Worm (Caenorhabditis elegans) whole organism, young adult: ENCODE measurements around the gene sax-2.
A peak's percentile ranks its signal among the peaks of the same experiment; 100 is the strongest.

Experiments used
- C06A6.2 ChIP-seq: fragments of 200-800 bp; sonication (Bioruptor generic); conservative IDR thresholded peaks from 2 replicates; pipeline ENCODE4 v1.3.6; 2022; ENCODE audit warnings: missing genetic modification characterization, missing compliant biosample characterization
- C17E4.6 ChIP-seq: fragments of 200-800 bp; sonication (Bioruptor generic); IDR thresholded peaks from 2 replicates; pipeline ENCODE4 v1.3.6; 2022; ENCODE audit warnings: missing genetic modification reagents, missing genetic modification characterization, missing compliant biosample characterization
- F22D6.2 ChIP-seq: sonication (generic microtip); optimal IDR thresholded peaks from 2 replicates; lab custom pipeline; 2016; ENCODE audit warnings: mild to moderate bottlenecking, missing genetic modification characterization, missing compliant biosample characterization
- F23B12.7 ChIP-seq: sonication (generic microtip); optimal IDR thresholded peaks from 2 replicates; lab custom pipeline; 2017; ENCODE audit warnings: missing genetic modification characterization, mild to moderate bottlenecking, missing compliant biosample characterization, antibody characterized with exemption, moderate library complexity; ENCODE audit not compliant: insufficient read depth
- F39B2.1 ChIP-seq: fragments of 200-800 bp; sonication (Bioruptor generic); IDR thresholded peaks from 2 replicates; pipeline ENCODE4 v1.3.6; 2022; ENCODE audit warnings: missing genetic modification reagents, missing genetic modification characterization, missing compliant biosample characterization
- K11D2.4 ChIP-seq: fragments of 200-800 bp; sonication (Bioruptor generic); IDR thresholded peaks from 2 replicates; pipeline ENCODE4 v1.3.6; 2022; ENCODE audit warnings: missing genetic modification reagents, missing genetic modification characterization, missing compliant biosample characterization
- T07F8.4 ChIP-seq: sonication (generic microtip); optimal IDR thresholded peaks from 2 replicates; lab custom pipeline; 2016; ENCODE audit warnings: mild to moderate bottlenecking, missing genetic modification characterization, moderate library complexity, missing compliant biosample characterization
- T26A5.8 ChIP-seq: sonication (generic microtip); optimal IDR thresholded peaks from 2 replicates; lab custom pipeline; 2016; ENCODE audit warnings: missing genetic modification characterization, missing compliant biosample characterization
- Y53F4B.3 ChIP-seq: fragments of 200-800 bp; sonication (Bioruptor generic); IDR thresholded peaks from 2 replicates; pipeline ENCODE4 v1.3.6; 2022; ENCODE audit warnings: missing genetic modification reagents, missing genetic modification characterization, missing compliant biosample characterization
- Y53G8AR.9 ChIP-seq: fragments of 200-800 bp; sonication (Bioruptor generic); conservative IDR thresholded peaks from 2 replicates; pipeline ENCODE4 v1.3.6; 2022; ENCODE audit warnings: missing genetic modification reagents, missing genetic modification characterization, missing compliant biosample characterization
- Y56A3A.18 ChIP-seq: fragments of 200-800 bp; sonication (Bioruptor generic); IDR thresholded peaks from 2 replicates; pipeline ENCODE4 v1.3.6; 2022; ENCODE audit warnings: missing genetic modification reagents, missing genetic modification characterization, missing compliant biosample characterization
- ama-1 ChIP-seq, 3 experiments: fragments of 150-350 bp in 1 of 3; sonication (generic microtip) in 2 of 3; optimal IDR thresholded peaks; 2 replicates each; lab custom pipeline; 2014 to 2018; ENCODE audit warnings: missing biosample characterization in 2 of 3, missing genetic modification characterization in 2 of 3, missing genetic modification reagents in 2 of 3
- attf-3 ChIP-seq: fragments of 200-800 bp; sonication (Bioruptor generic); conservative IDR thresholded peaks from 2 replicates; pipeline ENCODE4 v1.3.6; 2022; ENCODE audit warnings: missing genetic modification reagents, missing genetic modification characterization, missing compliant biosample characterization
- attf-6 ChIP-seq: fragments of 200-800 bp; sonication (Bioruptor generic); IDR thresholded peaks from 2 replicates; pipeline ENCODE4 v1.3.6; 2022; ENCODE audit warnings: missing genetic modification reagents, missing genetic modification characterization, missing compliant biosample characterization
- cebp-1 ChIP-seq, 2 experiments: fragments of 200-800 bp in 1 of 2; sonication (Bioruptor generic) in 1 of 2; sonication (generic microtip) in 1 of 2; IDR thresholded peaks in 1 of 2; optimal IDR thresholded peaks in 1 of 2; 2 replicates each; pipeline versions ENCODE4 v1.3.6 to Lab custom; 2017 to 2022; ENCODE audit warnings: missing compliant biosample characterization in 2 of 2, missing genetic modification characterization in 2 of 2, mild to moderate bottlenecking in 1 of 2, missing genetic modification reagents in 1 of 2, moderate library complexity in 1 of 2
- ceh-100 ChIP-seq: fragments of 200-800 bp; sonication (Bioruptor generic); IDR thresholded peaks from 2 replicates; pipeline ENCODE4 v1.3.6; 2022; ENCODE audit warnings: missing genetic modification reagents, missing genetic modification characterization, missing compliant biosample characterization
- die-1 ChIP-seq: sonication (generic microtip); optimal IDR thresholded peaks from 2 replicates; lab custom pipeline; 2016; ENCODE audit warnings: missing genotype, mild to moderate bottlenecking, missing genetic modification characterization, missing compliant biosample characterization
- dox-1 ChIP-seq: fragments of 200-800 bp; sonication (Bioruptor generic); IDR thresholded peaks from 2 replicates; pipeline ENCODE4 v1.3.6; 2022; ENCODE audit warnings: missing genetic modification reagents, missing genetic modification characterization, missing compliant biosample characterization
- dpl-1 ChIP-seq: fragments of 150-350 bp; optimal IDR thresholded peaks from 2 replicates; lab custom pipeline; 2014; ENCODE audit warnings: missing biosample characterization, missing genetic modification reagents, missing genetic modification characterization
- efl-1 ChIP-seq: fragments of 150-350 bp; optimal IDR thresholded peaks from 2 replicates; lab custom pipeline; 2014; ENCODE audit warnings: missing biosample characterization, missing genetic modification reagents, missing genetic modification characterization
- egl-18 ChIP-seq: fragments of 200-800 bp; sonication (Bioruptor generic); IDR thresholded peaks from 2 replicates; pipeline ENCODE4 v1.3.6; 2022; ENCODE audit warnings: missing genetic modification reagents, missing genetic modification characterization, missing compliant biosample characterization
- egl-44 ChIP-seq: fragments of 200-800 bp; sonication (Bioruptor generic); IDR thresholded peaks from 2 replicates; pipeline ENCODE4 v1.3.6; 2022; ENCODE audit warnings: missing genetic modification reagents, missing genetic modification characterization, missing compliant biosample characterization
- egrh-3 ChIP-seq: fragments of 200-800 bp; sonication (Bioruptor generic); IDR thresholded peaks from 2 replicates; pipeline ENCODE4 v1.3.6; 2022; ENCODE audit warnings: missing genetic modification reagents, missing genetic modification characterization, missing compliant biosample characterization
- hlh-26 ChIP-seq: fragments of 200-800 bp; sonication (Bioruptor generic); conservative IDR thresholded peaks from 2 replicates; pipeline ENCODE4 v1.3.6; 2022; ENCODE audit warnings: missing genetic modification reagents, missing genetic modification characterization, missing compliant biosample characterization
- hrde-1 ChIP-seq: sonication (generic microtip); optimal IDR thresholded peaks from 2 replicates; lab custom pipeline; 2016; ENCODE audit warnings: missing genetic modification characterization, mild to moderate bottlenecking, missing compliant biosample characterization, moderate library complexity, missing genotype, missing genetic modification reagents, borderline replicate concordance
- lin-54 ChIP-seq: fragments of 200-800 bp; sonication (Bioruptor generic); optimal IDR thresholded peaks from 2 replicates; lab custom pipeline; 2018; ENCODE audit warnings: mild to moderate bottlenecking, missing genetic modification characterization, missing compliant biosample characterization
- madf-10 ChIP-seq: sonication (generic microtip); optimal IDR thresholded peaks from 2 replicates; lab custom pipeline; 2016; ENCODE audit warnings: mild to moderate bottlenecking, missing genetic modification characterization, missing compliant biosample characterization
- madf-6 ChIP-seq: fragments of 200-800 bp; sonication (Bioruptor generic); IDR thresholded peaks from 2 replicates; pipeline ENCODE4 v1.3.6; 2022; ENCODE audit warnings: missing genetic modification reagents, missing genetic modification characterization, missing compliant biosample characterization
- mcd-1 ChIP-seq: fragments of 200-800 bp; sonication (Bioruptor generic); IDR thresholded peaks from 2 replicates; pipeline ENCODE4 v1.3.6; 2022; ENCODE audit warnings: missing genetic modification reagents, missing genetic modification characterization, missing compliant biosample characterization
- nfya-1 ChIP-seq: sonication (generic microtip); optimal IDR thresholded peaks from 2 replicates; lab custom pipeline; 2017; ENCODE audit warnings: antibody characterized with exemption, missing compliant biosample characterization, missing genetic modification characterization, borderline replicate concordance; ENCODE audit not compliant: insufficient read depth
- nfya-2 ChIP-seq: fragments of 200-800 bp; sonication (Bioruptor generic); IDR thresholded peaks from 2 replicates; pipeline ENCODE4 v1.3.6; 2022; ENCODE audit warnings: missing genetic modification reagents, missing genetic modification characterization, missing compliant biosample characterization
- nfyb-1 ChIP-seq: fragments of 200-800 bp; sonication (Bioruptor generic); IDR thresholded peaks from 2 replicates; pipeline ENCODE4 v1.3.6; 2022; ENCODE audit warnings: missing genetic modification reagents, missing genetic modification characterization, missing compliant biosample characterization
- nhr-120 ChIP-seq: fragments of 200-800 bp; sonication (Bioruptor generic); IDR thresholded peaks from 2 replicates; pipeline ENCODE4 v1.3.6; 2022; ENCODE audit warnings: missing genetic modification characterization, missing compliant biosample characterization
- nhr-80 ChIP-seq: sonication (generic microtip); optimal IDR thresholded peaks from 2 replicates; lab custom pipeline; 2016; ENCODE audit warnings: missing genetic modification characterization, missing compliant biosample characterization
- pha-4 ChIP-seq: fragments of 150-350 bp; sonication (generic microtip); optimal IDR thresholded peaks from 2 replicates; lab custom pipeline; 2014; ENCODE audit warnings: missing biosample characterization, missing genetic modification reagents, missing genetic modification characterization
- repo-1 ChIP-seq: sonication (generic microtip); optimal IDR thresholded peaks from 2 replicates; lab custom pipeline; 2017; ENCODE audit warnings: mild to moderate bottlenecking, missing genetic modification characterization, missing compliant biosample characterization
- sdz-38 ChIP-seq: sonication (generic microtip); optimal IDR thresholded peaks from 2 replicates; lab custom pipeline; 2016; ENCODE audit warnings: missing genotype, missing genetic modification characterization, missing compliant biosample characterization
- sea-2 ChIP-seq: fragments of 200-800 bp; sonication (Bioruptor generic); IDR thresholded peaks from 2 replicates; pipeline ENCODE4 v1.3.6; 2022; ENCODE audit warnings: missing genetic modification characterization, missing compliant biosample characterization
- snpc-3.4 ChIP-seq: sonication (generic microtip); optimal IDR thresholded peaks from 2 replicates; lab custom pipeline; 2017; ENCODE audit warnings: missing genetic modification characterization, mild to moderate bottlenecking, missing compliant biosample characterization, antibody characterized with exemption, moderate library complexity, missing genotype, missing genetic modification reagents
- tbp1 ChIP-seq: fragments of 200-800 bp; sonication (Bioruptor generic); optimal IDR thresholded peaks from 2 replicates; lab custom pipeline; 2018; ENCODE audit warnings: mild to moderate bottlenecking, missing genetic modification characterization, missing compliant biosample characterization
- tlf-1 ChIP-seq: fragments of 200-800 bp; sonication (Bioruptor generic); optimal IDR thresholded peaks from 2 replicates; lab custom pipeline; 2018; ENCODE audit warnings: mild to moderate bottlenecking, missing genetic modification characterization, missing compliant biosample characterization
- unc-130 ChIP-seq: sonication (generic microtip); optimal IDR thresholded peaks from 2 replicates; lab custom pipeline; 2016; ENCODE audit warnings: missing genetic modification reagents, missing genetic modification characterization, missing compliant biosample characterization
- zim-3 ChIP-seq: sonication (generic microtip); optimal IDR thresholded peaks from 2 replicates; lab custom pipeline; 2017; ENCODE audit warnings: mild to moderate bottlenecking, missing genetic modification characterization, moderate library complexity, missing compliant biosample characterization
- ztf-25 ChIP-seq: fragments of 200-800 bp; sonication (Bioruptor generic); IDR thresholded peaks from 2 replicates; pipeline ENCODE4 v1.3.6; 2022; ENCODE audit warnings: missing genetic modification reagents, missing genetic modification characterization, missing compliant biosample characterization
- ztf-28 ChIP-seq: fragments of 200-800 bp; sonication (Bioruptor generic); IDR thresholded peaks from 2 replicates; pipeline ENCODE4 v1.3.6; 2022; ENCODE audit warnings: missing genetic modification reagents, missing genetic modification characterization, missing compliant biosample characterization

Gene sax-2

ce11 chrIII:5080700-5081572 is 28.6 kb upstream of the sax-2 start (continued):
- TF ChIP-seq sea-2 (GFP tag; lab: Robert Waterston, UW) (0 out of 2 replicates have a peak, but pooled peaks have one; percentile 52), Y56A3A.18 (GFP tag; lab: Robert Waterston, UW) (peak; percentile 83), pha-4 (tag; lab: Kevin White, UChicago) (peak; percentile 3), C17E4.6 (GFP tag; lab: Robert Waterston, UW) (peak; percentile 81), nfyb-1 (GFP tag; lab: Robert Waterston, UW) (peak; percentile 94), egrh-3 (GFP tag; lab: Robert Waterston, UW) (0 out of 2 replicates have a peak, but pooled peaks have one; percentile 28), lin-54 (GFP tag; lab: Kevin White, UChicago) (peak; percentile 84), hrde-1 (tag; lab: Kevin White, UChicago) (peak; percentile 93), attf-3 (GFP tag; lab: Robert Waterston, UW) (peak; percentile 52; the same call in 1 of the 2 replicates), madf-6 (GFP tag; lab: Robert Waterston, UW) (peak; percentile 87), C06A6.2 (GFP tag; lab: Robert Waterston, UW) (peak; percentile 74), die-1 (tag; lab: Kevin White, UChicago) (peak; percentile 91), Y53F4B.3 (GFP tag; lab: Robert Waterston, UW) (peak; percentile 87), attf-6 (peak; percentile 70), hlh-26 (no peak), ztf-25 (GFP tag; lab: Robert Waterston, UW) (peak; percentile 95), tlf-1 (GFP tag; lab: Kevin White, UChicago) (peak; percentile 86), unc-130 (peak; percentile 79), nhr-80 (tag; lab: Kevin White, UChicago) (peak; percentile 55), K11D2.4 (peak; percentile 82), sdz-38 (tag; lab: Kevin White, UChicago) (no peak), nfya-1 (tag; lab: Kevin White, UChicago) (no peak), madf-10 (tag; lab: Kevin White, UChicago) (peak; percentile 18), tbp1 (GFP tag; lab: Kevin White, UChicago) (peak; percentile 86), T26A5.8 (tag; lab: Kevin White, UChicago) (peak; percentile 81), efl-1 (GFP tag; lab: Kevin White, UChicago) (peak; percentile 25), mcd-1 (GFP tag; lab: Robert Waterston, UW) (peak; percentile 87), nhr-120 (GFP tag; lab: Robert Waterston, UW) (no peak), F22D6.2 (tag; lab: Kevin White, UChicago) (peak; percentile 62), F39B2.1 (GFP tag; lab: Robert Waterston, UW) (no peak), ama-1 (optimal IDR thresholded peaks at IDR 0.05; lab: Kevin White, UChicago) (peak; percentile 83), ama-1 (GFP tag; optimal IDR thresholded peaks at IDR 0.05; lab: Kevin White, UChicago) (peak; percentile 81 to 87), dpl-1 (no peak), F23B12.7 (tag; lab: Kevin White, UChicago) (peak; percentile 69), snpc-3.4 (tag; lab: Kevin White, UChicago) (peak; percentile 95), repo-1 (peak; percentile 95), zim-3 (peak; percentile 86), egl-18 (GFP tag; lab: Robert Waterston, UW) (peak; percentile 78), egl-44 (GFP tag; lab: Robert Waterston, UW) (peak; percentile 80), T07F8.4 (tag; lab: Kevin White, UChicago) (peak; percentile 40), dox-1 (GFP tag; lab: Robert Waterston, UW) (peak; percentile 88), Y53G8AR.9 (GFP tag; lab: Robert Waterston, UW) (peak; percentile 88), cebp-1 (GFP tag; IDR thresholded peaks at IDR 0.05; lab: Robert Waterston, UW) (peak; percentile 59), cebp-1 (tag; optimal IDR thresholded peaks at IDR 0.05; lab: Kevin White, UChicago) (peak; percentile 83), ztf-28 (peak; percentile 91), ceh-100 (GFP tag; lab: Robert Waterston, UW) (peak; percentile 81), nfya-2 (0 out of 2 replicates have a peak, but pooled peaks have one; percentile 81)
